Worm (Caenorhabditis elegans): Measurements from ENCODE around the gene T24H7.9.

DNA sequence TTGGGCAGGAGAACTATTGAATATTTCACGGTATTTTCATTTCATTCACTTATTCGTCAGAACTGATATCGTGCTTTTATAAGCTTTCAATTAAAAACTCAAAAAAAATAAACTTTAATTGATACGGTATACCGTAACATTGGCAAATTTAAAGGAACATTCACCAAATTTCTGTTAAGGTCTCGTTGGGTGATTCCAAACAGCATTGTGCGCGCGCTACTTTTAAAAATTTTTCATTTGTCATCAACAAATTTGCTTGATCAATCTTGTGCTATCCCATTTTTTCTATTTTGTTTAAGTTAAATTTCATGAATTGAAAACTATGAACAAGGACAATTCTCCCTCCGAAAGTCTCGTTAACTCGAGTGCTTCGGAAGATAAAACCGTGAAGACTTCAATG lies 36.8 kb downstream of the T24H7.9 start, which contains the start of gene szy-4:
- TF ChIP-seq B0035.1 (tag; optimal IDR thresholded peaks at IDR 0.05) (no peak), T07F8.4 (tag; optimal IDR thresholded peaks at IDR 0.05) (no peak), F57A8.1 (GFP tag; optimal IDR thresholded peaks at IDR 0.05) (no peak), Y53G8AR.9 (GFP tag; conservative IDR thresholded peaks at IDR 0.05) (no peak), attf-3 (GFP tag; conservative IDR thresholded peaks at IDR 0.05) (no peak), nhr-120 (GFP tag; IDR thresholded peaks at IDR 0.05) (no peak), fkh-3 (tag; optimal IDR thresholded peaks at IDR 0.05) (no peak), ztf-25 (GFP tag; IDR thresholded peaks at IDR 0.05) (no peak), lin-26 (GFP tag; IDR thresholded peaks at IDR 0.05) (no peak), unc-62 (GFP tag; optimal IDR thresholded peaks at IDR 0.05) (no peak), tbx-9 (tag; optimal IDR thresholded peaks at IDR 0.05; ENCODE audit: borderline replicate concordance) (no peak), ama-1 (optimal IDR thresholded peaks at IDR 0.05) (no peak), ama-1 (GFP tag; optimal IDR thresholded peaks at IDR 0.05) (no peak)
